Worm (Caenorhabditis elegans): ENCODE measurements around the gene nhr-67.

Gene nhr-67

ce11 chrIV:11149454-11150163, 19.9 kb upstream of the nhr-67 start, which contains the start of the genes F01G4.6 and pfd-1 (continued):
- TF ChIP-seq vab-7 (GFP tag; IDR thresholded peaks at IDR 0.05): peak; percentile 55; the same call in 1 of the 2 replicates
- peak; percentile 66; the same call in 1 of the 2 replicates for TF ChIP-seq mxl-2 (GFP tag; conservative IDR thresholded peaks at IDR 0.05)
- peak; percentile 92 for TF ChIP-seq nhr-11 (tag; optimal IDR thresholded peaks at IDR 0.05)
- 0 out of 2 replicates have a peak, but pooled peaks have one; percentile 56 for TF ChIP-seq egl-43 (GFP tag; IDR thresholded peaks at IDR 0.05)
- peak; percentile 89 for TF ChIP-seq T26A8.4 (GFP tag; IDR thresholded peaks at IDR 0.05)
- TF ChIP-seq ceh-32 (tag; optimal IDR thresholded peaks at IDR 0.05; ENCODE audit: poor library complexity): no peak
- peak; percentile 87 for TF ChIP-seq hmg-1.1 (GFP tag; IDR thresholded peaks at IDR 0.05)
- TF ChIP-seq aly-2 (tag; optimal IDR thresholded peaks at IDR 0.05): no peak
- TF ChIP-seq ceh-28 (tag; optimal IDR thresholded peaks at IDR 0.05): no peak
- TF ChIP-seq set-16 (GFP tag; IDR thresholded peaks at IDR 0.05): peak; percentile 18; the same call in 1 of the 2 replicates
- no peak for TF ChIP-seq daf-19 (GFP tag; conservative IDR thresholded peaks at IDR 0.05)
- peak; percentile 33 for TF ChIP-seq F10B5.3 (tag; optimal IDR thresholded peaks at IDR 0.05)
- TF ChIP-seq Y5F2A.4 (GFP tag; optimal IDR thresholded peaks at IDR 0.05): no peak
- TF ChIP-seq dmd-9 (GFP tag; IDR thresholded peaks at IDR 0.05): no peak
- peak; percentile 80 for TF ChIP-seq nhr-25 (tag; optimal IDR thresholded peaks at IDR 0.05; ENCODE audit: borderline replicate concordance, insufficient read depth)
- TF ChIP-seq nhr-102 (tag; optimal IDR thresholded peaks at IDR 0.05): peak; percentile 83
- peak; percentile 85 for TF ChIP-seq lin-13 (GFP tag; optimal IDR thresholded peaks at IDR 0.05)
- TF ChIP-seq hif-1 (tag; optimal IDR thresholded peaks at IDR 0.05): peak; percentile 29 to 89
- TF ChIP-seq ZK337.2 (GFP tag; IDR thresholded peaks at IDR 0.05): no peak
- peak; percentile 93 for TF ChIP-seq mes-2 (tag; optimal IDR thresholded peaks at IDR 0.05; ENCODE audit: poor library complexity, severe bottlenecking)
- TF ChIP-seq Y48G9A.11 (GFP tag; IDR thresholded peaks at IDR 0.05): no peak
- peak; percentile 48 for TF ChIP-seq mxl-3 (GFP tag; optimal IDR thresholded peaks at IDR 0.05)
- peak; percentile 88 for TF ChIP-seq dpl-1 (GFP tag; optimal IDR thresholded peaks at IDR 0.05)
- TF ChIP-seq aha-1 (tag): peak; percentile 93
- peak in 1 of 2 experiments; percentile 21 for TF ChIP-seq unc-62 (GFP tag; optimal IDR thresholded peaks at IDR 0.05 in 1 of 2)
- TF ChIP-seq unc-62 (tag; optimal IDR thresholded peaks at IDR 0.05): no peak
- no peak for TF ChIP-seq daf-8 (GFP tag; IDR thresholded peaks at IDR 0.05)
- TF ChIP-seq lin-15B (tag; optimal IDR thresholded peaks at IDR 0.05): no peak
- TF ChIP-seq cey-2 (tag; optimal IDR thresholded peaks at IDR 0.05; ENCODE audit: borderline replicate concordance, insufficient read depth): no peak
- TF ChIP-seq pha-4 (GFP tag; IDR thresholded peaks at IDR 0.05): peak; percentile 85
- peak; percentile 74 for TF ChIP-seq pha-4 (tag; optimal IDR thresholded peaks at IDR 0.05)
- TF ChIP-seq lin-29 (GFP tag; IDR thresholded peaks at IDR 0.05): peak; percentile 71; the same call in 1 of the 2 replicates
- no peak for TF ChIP-seq tag-97 (GFP tag; IDR thresholded peaks at IDR 0.05)
- peak; percentile 97 for TF ChIP-seq zfp-2 (tag; optimal IDR thresholded peaks at IDR 0.05)
- TF ChIP-seq ZK546.5 (tag; optimal IDR thresholded peaks at IDR 0.05): peak; percentile 99
- no peak for TF ChIP-seq skn-1 (tag; optimal IDR thresholded peaks at IDR 0.05)
- no peak for TF ChIP-seq nhr-41 (GFP tag; IDR thresholded peaks at IDR 0.05)
- no peak for TF ChIP-seq ceh-62 (tag; optimal IDR thresholded peaks at IDR 0.05)
- TF ChIP-seq mep-1 (tag; optimal IDR thresholded peaks at IDR 0.05): peak; percentile 96
- TF ChIP-seq zip-11 (GFP tag; IDR thresholded peaks at IDR 0.05): no peak
- TF ChIP-seq lim-7 (GFP tag; IDR thresholded peaks at IDR 0.05): no peak
- no peak for TF ChIP-seq snpc-1.2 (GFP tag; IDR thresholded peaks at IDR 0.05)
- TF ChIP-seq duxl-1 (tag; optimal IDR thresholded peaks at IDR 0.05; ENCODE audit: poor library complexity): peak; percentile 76
- TF ChIP-seq lir-3 (tag; optimal IDR thresholded peaks at IDR 0.05): no peak
- no peak for TF ChIP-seq F49E8.2 (tag; optimal IDR thresholded peaks at IDR 0.05; ENCODE audit: borderline replicate concordance)
- no peak for TF ChIP-seq dmd-8 (GFP tag; IDR thresholded peaks at IDR 0.05)
- peak; percentile 53 for TF ChIP-seq ama-1 (optimal IDR thresholded peaks at IDR 0.05)
- TF ChIP-seq ctbp-1 (GFP tag; IDR thresholded peaks at IDR 0.05): peak; percentile 69; the same call in 1 of the 2 replicates
- peak; percentile 45 for TF ChIP-seq gei-8 (GFP tag; optimal IDR thresholded peaks at IDR 0.05)
